Worm (Caenorhabditis elegans): Measurements from ENCODE around the gene abu-10.

DNA sequence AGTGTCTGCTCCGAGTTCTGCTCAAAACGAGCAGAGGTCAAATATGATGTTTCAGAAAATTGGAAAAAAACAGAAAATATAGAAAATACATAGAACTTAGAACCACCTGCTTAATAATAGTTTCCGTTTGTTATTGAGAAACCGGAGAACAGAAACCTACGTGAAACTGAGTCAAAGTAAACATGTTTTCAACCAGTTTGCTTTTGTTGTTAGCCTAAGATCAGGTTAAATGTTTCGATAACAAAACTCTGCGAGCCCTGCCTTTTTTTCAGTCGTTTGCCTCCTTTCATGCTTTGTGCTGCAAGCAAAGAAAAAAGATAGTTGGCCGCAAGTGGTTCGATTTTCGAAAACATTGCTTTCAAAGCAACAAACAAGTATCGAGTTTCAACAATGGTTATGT lies 32.9 kb downstream of the abu-10 start:
- no peak for TF ChIP-seq nhr-237 (tag; optimal IDR thresholded peaks at IDR 0.05)
- TF ChIP-seq mdl-1 (tag; optimal IDR thresholded peaks at IDR 0.05): no peak
- no peak for TF ChIP-seq aly-2 (tag; optimal IDR thresholded peaks at IDR 0.05)
- TF ChIP-seq pha-4 (GFP tag; IDR thresholded peaks at IDR 0.05): no peak
- TF ChIP-seq pha-4 (tag; optimal IDR thresholded peaks at IDR 0.05): no peak
- TF ChIP-seq pqm-1 (tag; optimal IDR thresholded peaks at IDR 0.05): no peak
- no peak for TF ChIP-seq daf-19 (GFP tag; conservative IDR thresholded peaks at IDR 0.05)
- TF ChIP-seq ama-1 (optimal IDR thresholded peaks at IDR 0.05): no peak
